Worm (Caenorhabditis elegans) whole organism, mixed stage, embryonic: ENCODE measurements around the gene K08F4.3.

Experiments
- elt-3 ChIP-seq: fragments of 150-350 bp; optimal IDR thresholded peaks from 2 replicates; lab custom pipeline; 2014; ENCODE audit warnings: missing biosample characterization, missing genetic modification characterization
- sptf-1 ChIP-seq: sonication (generic microtip); optimal IDR thresholded peaks from 2 replicates; lab custom pipeline; 2017; ENCODE audit warnings: mild to moderate bottlenecking, missing genetic modification characterization, moderate library complexity, missing compliant biosample characterization

DNA sequence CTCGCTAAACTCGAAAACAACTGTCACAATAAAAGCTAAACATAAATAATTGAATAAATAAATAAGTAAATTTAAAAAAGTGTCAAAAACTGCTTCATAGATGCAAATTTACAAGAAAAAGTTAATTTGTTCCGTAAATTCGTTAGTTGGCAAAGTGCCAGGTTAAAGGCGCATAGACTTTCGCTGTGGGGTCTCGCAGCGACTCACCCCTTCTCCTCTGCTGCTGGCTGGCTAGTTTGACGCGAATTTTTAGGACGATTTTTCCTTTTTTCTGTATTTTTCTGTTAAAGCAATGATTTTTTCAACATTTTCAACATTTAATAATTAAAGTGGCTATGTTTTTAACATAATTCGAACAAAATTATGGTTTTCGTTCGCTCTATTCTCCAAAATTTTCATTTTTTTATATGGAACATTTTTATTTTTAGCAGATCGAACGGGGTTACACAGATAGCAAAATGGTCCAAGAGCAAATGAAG is 47.2 kb downstream of the K08F4.3 start, which contains the start of gene rack-1:
- no peak for TF ChIP-seq sptf-1 (tag; lab: Kevin White, UChicago)
- no peak for TF ChIP-seq elt-3 (tag; lab: Kevin White, UChicago)
